Worm (Caenorhabditis elegans) whole organism, young adult: Measurements from ENCODE around the gene srg-23.

Source experiments
- B0035.1 ChIP-seq: sonication (generic microtip); optimal IDR thresholded peaks from 2 replicates; lab custom pipeline; 2016; ENCODE audit warnings: missing genetic modification characterization, mild to moderate bottlenecking, missing compliant biosample characterization, missing genotype, missing genetic modification reagents
- C06A6.2 ChIP-seq: fragments of 200-800 bp; sonication (Bioruptor generic); conservative IDR thresholded peaks from 2 replicates; pipeline ENCODE4 v1.3.6; 2022; ENCODE audit warnings: missing genetic modification characterization, missing compliant biosample characterization
- C17E4.6 ChIP-seq: fragments of 200-800 bp; sonication (Bioruptor generic); IDR thresholded peaks from 2 replicates; pipeline ENCODE4 v1.3.6; 2022; ENCODE audit warnings: missing genetic modification reagents, missing genetic modification characterization, missing compliant biosample characterization
- D2030.7 ChIP-seq: fragments of 200-800 bp; sonication (Bioruptor generic); IDR thresholded peaks from 2 replicates; pipeline ENCODE4 v1.3.6; 2022; ENCODE audit warnings: missing genetic modification reagents, missing genetic modification characterization, missing compliant biosample characterization
- F23B12.7 ChIP-seq: sonication (generic microtip); optimal IDR thresholded peaks from 2 replicates; lab custom pipeline; 2017; ENCODE audit warnings: missing genetic modification characterization, mild to moderate bottlenecking, missing compliant biosample characterization, antibody characterized with exemption, moderate library complexity; ENCODE audit not compliant: insufficient read depth
- F33H1.4 ChIP-seq: fragments of 200-800 bp; sonication (Bioruptor generic); IDR thresholded peaks from 2 replicates; pipeline ENCODE4 v1.3.6; 2022; ENCODE audit warnings: missing genetic modification reagents, missing genetic modification characterization, missing compliant biosample characterization
- F49E8.2 ChIP-seq: sonication (generic microtip); optimal IDR thresholded peaks from 3 replicates; lab custom pipeline; 2017; ENCODE audit warnings: missing genetic modification characterization, mild to moderate bottlenecking, missing compliant biosample characterization, antibody characterized with exemption, moderate library complexity; ENCODE audit not compliant: insufficient read depth
- F52B5.7 ChIP-seq: sonication (generic microtip); optimal IDR thresholded peaks from 2 replicates; lab custom pipeline; 2016; ENCODE audit warnings: mild to moderate bottlenecking, missing genetic modification characterization, missing compliant biosample characterization
- F55B11.4 ChIP-seq: sonication (generic microtip); optimal IDR thresholded peaks from 2 replicates; lab custom pipeline; 2016; ENCODE audit warnings: missing compliant biosample characterization, missing genetic modification characterization, borderline replicate concordance; ENCODE audit not compliant: insufficient read depth
- T26A5.8 ChIP-seq: sonication (generic microtip); optimal IDR thresholded peaks from 2 replicates; lab custom pipeline; 2016; ENCODE audit warnings: missing genetic modification characterization, missing compliant biosample characterization
- Y95B8A.8 ChIP-seq: fragments of 200-800 bp; sonication (Bioruptor generic); IDR thresholded peaks from 2 replicates; pipeline ENCODE4 v1.3.6; 2022; ENCODE audit warnings: missing genetic modification reagents, missing genetic modification characterization, missing compliant biosample characterization
- attf-3 ChIP-seq: fragments of 200-800 bp; sonication (Bioruptor generic); conservative IDR thresholded peaks from 2 replicates; pipeline ENCODE4 v1.3.6; 2022; ENCODE audit warnings: missing genetic modification reagents, missing genetic modification characterization, missing compliant biosample characterization
- attf-5 ChIP-seq: fragments of 200-800 bp; sonication (Bioruptor generic); optimal IDR thresholded peaks from 2 replicates; lab custom pipeline; 2018; ENCODE audit warnings: mild to moderate bottlenecking, missing genetic modification characterization, missing compliant biosample characterization
- attf-6 ChIP-seq: fragments of 200-800 bp; sonication (Bioruptor generic); IDR thresholded peaks from 2 replicates; pipeline ENCODE4 v1.3.6; 2022; ENCODE audit warnings: missing genetic modification reagents, missing genetic modification characterization, missing compliant biosample characterization
- bed-2 ChIP-seq: fragments of 200-800 bp; sonication (Bioruptor generic); IDR thresholded peaks from 2 replicates; pipeline ENCODE4 v1.3.6; 2022; ENCODE audit warnings: missing genetic modification reagents, missing genetic modification characterization, missing compliant biosample characterization
- cebp-2 ChIP-seq: fragments of 200-800 bp; sonication (Bioruptor generic); IDR thresholded peaks from 2 replicates; pipeline ENCODE4 v1.3.6; 2022; ENCODE audit warnings: missing genetic modification characterization, missing compliant biosample characterization
- ceh-40 ChIP-seq: fragments of 200-800 bp; sonication (Bioruptor generic); IDR thresholded peaks from 2 replicates; pipeline ENCODE4 v1.3.6; 2022; ENCODE audit warnings: missing genetic modification characterization, missing compliant biosample characterization
- ceh-91 ChIP-seq: fragments of 200-800 bp; sonication (Bioruptor generic); IDR thresholded peaks from 2 replicates; pipeline ENCODE4 v1.3.6; 2022; ENCODE audit warnings: missing genetic modification reagents, missing genetic modification characterization, missing compliant biosample characterization
- chd-7 ChIP-seq: sonication (generic microtip); optimal IDR thresholded peaks from 2 replicates; lab custom pipeline; 2016; ENCODE audit warnings: mild to moderate bottlenecking, missing genetic modification characterization, moderate library complexity, missing compliant biosample characterization
- dox-1 ChIP-seq: fragments of 200-800 bp; sonication (Bioruptor generic); IDR thresholded peaks from 2 replicates; pipeline ENCODE4 v1.3.6; 2022; ENCODE audit warnings: missing genetic modification reagents, missing genetic modification characterization, missing compliant biosample characterization
- egl-44 ChIP-seq: fragments of 200-800 bp; sonication (Bioruptor generic); IDR thresholded peaks from 2 replicates; pipeline ENCODE4 v1.3.6; 2022; ENCODE audit warnings: missing genetic modification reagents, missing genetic modification characterization, missing compliant biosample characterization
- egrh-3 ChIP-seq: fragments of 200-800 bp; sonication (Bioruptor generic); IDR thresholded peaks from 2 replicates; pipeline ENCODE4 v1.3.6; 2022; ENCODE audit warnings: missing genetic modification reagents, missing genetic modification characterization, missing compliant biosample characterization
- ets-4 ChIP-seq: fragments of 200-800 bp; sonication (Bioruptor generic); optimal IDR thresholded peaks from 2 replicates; lab custom pipeline; 2018; ENCODE audit warnings: mild to moderate bottlenecking, missing genetic modification characterization, missing compliant biosample characterization
- gei-17 ChIP-seq: fragments of 200-800 bp; sonication (Bioruptor generic); optimal IDR thresholded peaks from 2 replicates; lab custom pipeline; 2018; ENCODE audit warnings: mild to moderate bottlenecking, missing genetic modification characterization, missing compliant biosample characterization
- hlh-12 ChIP-seq: sonication (generic microtip); optimal IDR thresholded peaks from 2 replicates; lab custom pipeline; 2016; ENCODE audit warnings: missing genetic modification characterization, missing compliant biosample characterization
- hmg-1.2 ChIP-seq: fragments of 200-800 bp; sonication (Bioruptor generic); IDR thresholded peaks from 2 replicates; pipeline ENCODE4 v1.3.6; 2022; ENCODE audit warnings: missing genetic modification reagents, missing genetic modification characterization, missing compliant biosample characterization
- hsf-1 ChIP-seq: fragments of 200-800 bp; sonication (Bioruptor generic); IDR thresholded peaks from 2 replicates; pipeline ENCODE4 v1.3.6; 2022; ENCODE audit warnings: missing genetic modification reagents, missing genetic modification characterization, missing compliant biosample characterization
- lsy-27 ChIP-seq: sonication (generic microtip); optimal IDR thresholded peaks from 2 replicates; lab custom pipeline; 2017; ENCODE audit warnings: missing genetic modification characterization, mild to moderate bottlenecking, missing compliant biosample characterization, antibody characterized with exemption, missing genotype, borderline replicate concordance; ENCODE audit not compliant: insufficient read depth
- madf-6 ChIP-seq: fragments of 200-800 bp; sonication (Bioruptor generic); IDR thresholded peaks from 2 replicates; pipeline ENCODE4 v1.3.6; 2022; ENCODE audit warnings: missing genetic modification reagents, missing genetic modification characterization, missing compliant biosample characterization
- mcd-1 ChIP-seq: fragments of 200-800 bp; sonication (Bioruptor generic); IDR thresholded peaks from 2 replicates; pipeline ENCODE4 v1.3.6; 2022; ENCODE audit warnings: missing genetic modification reagents, missing genetic modification characterization, missing compliant biosample characterization
- mes-4 ChIP-seq: sonication (generic microtip); optimal IDR thresholded peaks from 2 replicates; lab custom pipeline; 2016; ENCODE audit warnings: missing genotype, missing genetic modification characterization, missing compliant biosample characterization
- mxl-1 ChIP-seq: sonication (generic microtip); optimal IDR thresholded peaks from 2 replicates; lab custom pipeline; 2016; ENCODE audit warnings: missing genetic modification characterization, missing compliant biosample characterization
- nhr-120 ChIP-seq: fragments of 200-800 bp; sonication (Bioruptor generic); IDR thresholded peaks from 2 replicates; pipeline ENCODE4 v1.3.6; 2022; ENCODE audit warnings: missing genetic modification characterization, missing compliant biosample characterization
- nhr-27 ChIP-seq: fragments of 200-800 bp; sonication (Bioruptor generic); optimal IDR thresholded peaks from 2 replicates; lab custom pipeline; 2018; ENCODE audit warnings: mild to moderate bottlenecking, missing genetic modification characterization, moderate library complexity, missing compliant biosample characterization
- nhr-80 ChIP-seq: sonication (generic microtip); optimal IDR thresholded peaks from 2 replicates; lab custom pipeline; 2016; ENCODE audit warnings: missing genetic modification characterization, missing compliant biosample characterization
- sdz-38 ChIP-seq: sonication (generic microtip); optimal IDR thresholded peaks from 2 replicates; lab custom pipeline; 2016; ENCODE audit warnings: missing genotype, missing genetic modification characterization, missing compliant biosample characterization
- snpc-1.1 ChIP-seq: sonication (generic microtip); optimal IDR thresholded peaks from 2 replicates; lab custom pipeline; 2017; ENCODE audit warnings: missing genetic modification characterization, mild to moderate bottlenecking, missing compliant biosample characterization, antibody characterized with exemption, moderate library complexity, missing genotype, missing genetic modification reagents; ENCODE audit not compliant: insufficient read depth
- snpc-1.3 ChIP-seq: sonication (generic microtip); optimal IDR thresholded peaks from 2 replicates; lab custom pipeline; 2017; ENCODE audit warnings: missing genetic modification characterization, mild to moderate bottlenecking, missing compliant biosample characterization, antibody characterized with exemption, moderate library complexity, missing genotype, missing genetic modification reagents; ENCODE audit not compliant: insufficient read depth
- sptf-2 ChIP-seq: fragments of 200-800 bp; sonication (Bioruptor generic); optimal IDR thresholded peaks from 2 replicates; lab custom pipeline; 2018; ENCODE audit warnings: mild to moderate bottlenecking, missing genetic modification characterization, missing compliant biosample characterization
- tlf-1 ChIP-seq: fragments of 200-800 bp; sonication (Bioruptor generic); optimal IDR thresholded peaks from 2 replicates; lab custom pipeline; 2018; ENCODE audit warnings: mild to moderate bottlenecking, missing genetic modification characterization, missing compliant biosample characterization
- unc-62 ChIP-seq: fragments of 150-350 bp; optimal IDR thresholded peaks from 2 replicates; lab custom pipeline; 2014; ENCODE audit warnings: missing biosample characterization, missing genetic modification reagents, missing genetic modification characterization
- zfh-2 ChIP-seq: fragments of 200-800 bp; sonication (Bioruptor generic); conservative IDR thresholded peaks from 2 replicates; pipeline ENCODE4 v1.3.6; 2022; ENCODE audit warnings: missing genetic modification reagents, missing genetic modification characterization, missing compliant biosample characterization
- ztf-25 ChIP-seq: fragments of 200-800 bp; sonication (Bioruptor generic); IDR thresholded peaks from 2 replicates; pipeline ENCODE4 v1.3.6; 2022; ENCODE audit warnings: missing genetic modification reagents, missing genetic modification characterization, missing compliant biosample characterization
- ztf-26 ChIP-seq: sonication (generic microtip); optimal IDR thresholded peaks from 2 replicates; lab custom pipeline; 2017; ENCODE audit warnings: missing genetic modification characterization, missing compliant biosample characterization
- ztf-3 ChIP-seq: fragments of 200-800 bp; sonication (Bioruptor generic); optimal IDR thresholded peaks from 2 replicates; lab custom pipeline; 2018; ENCODE audit warnings: mild to moderate bottlenecking, missing genetic modification characterization, missing compliant biosample characterization

The srg-23 gene

ce11 chrII:3054622-3055021 is 41.3 kb downstream of the srg-23 start:
- TF ChIP-seq gei-17 (GFP tag; lab: Kevin White, UChicago) (no peak), hsf-1 (GFP tag; lab: Robert Waterston, UW) (0 out of 2 replicates have a peak, but pooled peaks have one; percentile 41), nhr-80 (tag; lab: Kevin White, UChicago) (no peak), attf-5 (GFP tag; lab: Kevin White, UChicago) (no peak), ztf-3 (no peak), dox-1 (no peak), ztf-25 (no peak), ztf-26 (tag; lab: Kevin White, UChicago) (no peak), tlf-1 (GFP tag; lab: Kevin White, UChicago) (no peak), ets-4 (GFP tag; lab: Kevin White, UChicago) (no peak), T26A5.8 (no peak), sptf-2 (GFP tag; lab: Kevin White, UChicago) (no peak), mxl-1 (no peak), F23B12.7 (no peak), snpc-1.3 (no peak), B0035.1 (tag; lab: Kevin White, UChicago) (no peak), ceh-91 (GFP tag; lab: Robert Waterston, UW) (no peak), nhr-27 (tag; lab: Kevin White, UChicago) (no peak), egrh-3 (GFP tag; lab: Robert Waterston, UW) (peak; percentile 53; the same call in 1 of the 2 replicates), sdz-38 (tag; lab: Kevin White, UChicago) (no peak), bed-2 (no peak), chd-7 (tag; lab: Kevin White, UChicago) (no peak), mes-4 (tag; lab: Kevin White, UChicago) (no peak), madf-6 (GFP tag; lab: Robert Waterston, UW) (0 out of 2 replicates have a peak, but pooled peaks have one; percentile 0), F33H1.4 (GFP tag; lab: Robert Waterston, UW) (no peak), hlh-12 (no peak), cebp-2 (GFP tag; lab: Robert Waterston, UW) (0 out of 2 replicates have a peak, but pooled peaks have one; percentile 49), zfh-2 (peak; percentile 89), snpc-1.1 (tag; lab: Kevin White, UChicago) (no peak), F52B5.7 (tag; lab: Kevin White, UChicago) (no peak), unc-62 (GFP tag; lab: Kevin White, UChicago) (no peak), F49E8.2 (no peak), D2030.7 (GFP tag; lab: Robert Waterston, UW) (no peak), egl-44 (GFP tag; lab: Robert Waterston, UW) (no peak), Y95B8A.8 (GFP tag; lab: Robert Waterston, UW) (no peak), ceh-40 (GFP tag; lab: Robert Waterston, UW) (no peak), attf-6 (no peak), mcd-1 (0 out of 2 replicates have a peak, but pooled peaks have one; percentile 8), hmg-1.2 (peak; percentile 96), C06A6.2 (no peak), F55B11.4 (tag; lab: Kevin White, UChicago) (no peak), attf-3 (GFP tag; lab: Robert Waterston, UW) (no peak), C17E4.6 (GFP tag; lab: Robert Waterston, UW) (no peak), nhr-120 (GFP tag; lab: Robert Waterston, UW) (no peak), lsy-27 (tag; lab: Kevin White, UChicago) (no peak)
